Worm (Caenorhabditis elegans) whole organism, young adult: ENCODE measurements around the gene F01F1.3.

ENCODE experiments used
- B0336.3 ChIP-seq: fragments of 200-800 bp; sonication (Bioruptor generic); IDR thresholded peaks from 2 replicates; pipeline ENCODE4 v1.3.6; 2022; ENCODE audit warnings: missing genetic modification characterization, missing compliant biosample characterization
- C06A6.2 ChIP-seq: fragments of 200-800 bp; sonication (Bioruptor generic); conservative IDR thresholded peaks from 2 replicates; pipeline ENCODE4 v1.3.6; 2022; ENCODE audit warnings: missing genetic modification characterization, missing compliant biosample characterization
- F10E7.11 ChIP-seq: sonication (generic microtip); optimal IDR thresholded peaks from 2 replicates; lab custom pipeline; 2017; ENCODE audit warnings: mild to moderate bottlenecking, missing genetic modification characterization, moderate library complexity, missing compliant biosample characterization
- F57A8.1 ChIP-seq: fragments of 200-800 bp; sonication (Bioruptor generic); optimal IDR thresholded peaks from 2 replicates; lab custom pipeline; 2018; ENCODE audit warnings: mild to moderate bottlenecking, missing genetic modification characterization, moderate library complexity, missing compliant biosample characterization
- F57C9.4 ChIP-seq: sonication (generic microtip); optimal IDR thresholded peaks from 2 replicates; lab custom pipeline; 2017; ENCODE audit warnings: mild to moderate bottlenecking, missing genetic modification characterization, missing compliant biosample characterization
- K11D2.4 ChIP-seq: fragments of 200-800 bp; sonication (Bioruptor generic); IDR thresholded peaks from 2 replicates; pipeline ENCODE4 v1.3.6; 2022; ENCODE audit warnings: missing genetic modification reagents, missing genetic modification characterization, missing compliant biosample characterization
- T07F8.4 ChIP-seq: sonication (generic microtip); optimal IDR thresholded peaks from 2 replicates; lab custom pipeline; 2016; ENCODE audit warnings: mild to moderate bottlenecking, missing genetic modification characterization, moderate library complexity, missing compliant biosample characterization
- Y53F4B.3 ChIP-seq: fragments of 200-800 bp; sonication (Bioruptor generic); IDR thresholded peaks from 2 replicates; pipeline ENCODE4 v1.3.6; 2022; ENCODE audit warnings: missing genetic modification reagents, missing genetic modification characterization, missing compliant biosample characterization
- Y67H2A.10 ChIP-seq: fragments of 200-800 bp; sonication (Bioruptor generic); conservative IDR thresholded peaks from 2 replicates; pipeline ENCODE4 v1.3.6; 2022; ENCODE audit warnings: missing genetic modification reagents, missing genetic modification characterization, missing compliant biosample characterization
- aptf-2 ChIP-seq: fragments of 200-800 bp; sonication (Bioruptor generic); conservative IDR thresholded peaks from 2 replicates; pipeline ENCODE4 v1.3.6; 2022; ENCODE audit warnings: missing genetic modification reagents, missing genetic modification characterization, missing compliant biosample characterization
- aptf-3 ChIP-seq: fragments of 200-800 bp; sonication (Bioruptor generic); IDR thresholded peaks from 2 replicates; pipeline ENCODE4 v1.3.6; 2022; ENCODE audit warnings: missing genetic modification characterization, missing compliant biosample characterization
- attf-3 ChIP-seq: fragments of 200-800 bp; sonication (Bioruptor generic); conservative IDR thresholded peaks from 2 replicates; pipeline ENCODE4 v1.3.6; 2022; ENCODE audit warnings: missing genetic modification reagents, missing genetic modification characterization, missing compliant biosample characterization
- bed-2 ChIP-seq: fragments of 200-800 bp; sonication (Bioruptor generic); IDR thresholded peaks from 2 replicates; pipeline ENCODE4 v1.3.6; 2022; ENCODE audit warnings: missing genetic modification reagents, missing genetic modification characterization, missing compliant biosample characterization
- cebp-1 ChIP-seq, 2 experiments: fragments of 200-800 bp in 1 of 2; sonication (Bioruptor generic) in 1 of 2; sonication (generic microtip) in 1 of 2; IDR thresholded peaks in 1 of 2; optimal IDR thresholded peaks in 1 of 2; 2 replicates each; pipeline versions ENCODE4 v1.3.6 to Lab custom; 2017 to 2022; ENCODE audit warnings: missing compliant biosample characterization in 2 of 2, missing genetic modification characterization in 2 of 2, mild to moderate bottlenecking in 1 of 2, missing genetic modification reagents in 1 of 2, moderate library complexity in 1 of 2
- ceh-58 ChIP-seq: fragments of 200-800 bp; sonication (Bioruptor generic); IDR thresholded peaks from 2 replicates; pipeline ENCODE4 v1.3.6; 2022; ENCODE audit warnings: missing genetic modification characterization, missing compliant biosample characterization
- dpl-1 ChIP-seq: fragments of 150-350 bp; optimal IDR thresholded peaks from 2 replicates; lab custom pipeline; 2014; ENCODE audit warnings: missing biosample characterization, missing genetic modification reagents, missing genetic modification characterization
- him-1 ChIP-seq: sonication (generic microtip); optimal IDR thresholded peaks from 2 replicates; lab custom pipeline; 2016; ENCODE audit warnings: missing genotype, missing genetic modification reagents, missing genetic modification characterization, missing compliant biosample characterization
- hmg-1.2 ChIP-seq: fragments of 200-800 bp; sonication (Bioruptor generic); IDR thresholded peaks from 2 replicates; pipeline ENCODE4 v1.3.6; 2022; ENCODE audit warnings: missing genetic modification reagents, missing genetic modification characterization, missing compliant biosample characterization
- let-607 ChIP-seq, 2 experiments: fragments of 200-800 bp in 1 of 2; sonication (Bioruptor generic) in 1 of 2; sonication (generic microtip) in 1 of 2; optimal IDR thresholded peaks; 2 replicates each; lab custom pipeline; 2016 to 2018; ENCODE audit warnings: mild to moderate bottlenecking in 2 of 2, missing compliant biosample characterization in 2 of 2, missing genetic modification characterization in 2 of 2, moderate library complexity in 2 of 2, missing genotype in 1 of 2
- lin-26 ChIP-seq: fragments of 200-800 bp; sonication (Bioruptor generic); IDR thresholded peaks from 2 replicates; pipeline ENCODE4 v1.3.6; 2022; ENCODE audit warnings: missing genetic modification reagents, missing genetic modification characterization, missing compliant biosample characterization
- lin-40 ChIP-seq: sonication (generic microtip); optimal IDR thresholded peaks from 2 replicates; lab custom pipeline; 2016; ENCODE audit warnings: missing genetic modification characterization, mild to moderate bottlenecking, missing compliant biosample characterization, missing genotype, missing genetic modification reagents
- lin-54 ChIP-seq: fragments of 200-800 bp; sonication (Bioruptor generic); optimal IDR thresholded peaks from 2 replicates; lab custom pipeline; 2018; ENCODE audit warnings: mild to moderate bottlenecking, missing genetic modification characterization, missing compliant biosample characterization
- madf-10 ChIP-seq: sonication (generic microtip); optimal IDR thresholded peaks from 2 replicates; lab custom pipeline; 2016; ENCODE audit warnings: mild to moderate bottlenecking, missing genetic modification characterization, missing compliant biosample characterization
- madf-3 ChIP-seq: fragments of 200-800 bp; sonication (Bioruptor generic); IDR thresholded peaks from 2 replicates; pipeline ENCODE4 v1.3.6; 2022; ENCODE audit warnings: missing genetic modification reagents, missing genetic modification characterization, missing compliant biosample characterization
- madf-8 ChIP-seq: fragments of 200-800 bp; sonication (Bioruptor generic); conservative IDR thresholded peaks from 2 replicates; pipeline ENCODE4 v1.3.6; 2022; ENCODE audit warnings: missing genetic modification reagents, missing genetic modification characterization, missing compliant biosample characterization
- mcd-1 ChIP-seq: fragments of 200-800 bp; sonication (Bioruptor generic); IDR thresholded peaks from 2 replicates; pipeline ENCODE4 v1.3.6; 2022; ENCODE audit warnings: missing genetic modification reagents, missing genetic modification characterization, missing compliant biosample characterization
- nhr-27 ChIP-seq: fragments of 200-800 bp; sonication (Bioruptor generic); optimal IDR thresholded peaks from 2 replicates; lab custom pipeline; 2018; ENCODE audit warnings: mild to moderate bottlenecking, missing genetic modification characterization, moderate library complexity, missing compliant biosample characterization
- nhr-80 ChIP-seq: sonication (generic microtip); optimal IDR thresholded peaks from 2 replicates; lab custom pipeline; 2016; ENCODE audit warnings: missing genetic modification characterization, missing compliant biosample characterization
- pbrm-1 ChIP-seq: fragments of 200-800 bp; sonication (Bioruptor generic); IDR thresholded peaks from 2 replicates; pipeline ENCODE4 v1.3.6; 2022; ENCODE audit warnings: missing genetic modification reagents, missing genetic modification characterization, missing compliant biosample characterization
- sptf-2 ChIP-seq: fragments of 200-800 bp; sonication (Bioruptor generic); optimal IDR thresholded peaks from 2 replicates; lab custom pipeline; 2018; ENCODE audit warnings: mild to moderate bottlenecking, missing genetic modification characterization, missing compliant biosample characterization
- tlf-1 ChIP-seq: fragments of 200-800 bp; sonication (Bioruptor generic); optimal IDR thresholded peaks from 2 replicates; lab custom pipeline; 2018; ENCODE audit warnings: mild to moderate bottlenecking, missing genetic modification characterization, missing compliant biosample characterization
- xnd-1 ChIP-seq: sonication (generic microtip); optimal IDR thresholded peaks from 2 replicates; lab custom pipeline; 2016; ENCODE audit warnings: missing genotype, missing genetic modification reagents, missing genetic modification characterization, missing compliant biosample characterization
- ztf-18 ChIP-seq: sonication (generic microtip); optimal IDR thresholded peaks from 2 replicates; lab custom pipeline; 2016; ENCODE audit warnings: missing genotype, mild to moderate bottlenecking, missing genetic modification characterization, missing compliant biosample characterization
- ztf-25 ChIP-seq: fragments of 200-800 bp; sonication (Bioruptor generic); IDR thresholded peaks from 2 replicates; pipeline ENCODE4 v1.3.6; 2022; ENCODE audit warnings: missing genetic modification reagents, missing genetic modification characterization, missing compliant biosample characterization
- ztf-28 ChIP-seq: fragments of 200-800 bp; sonication (Bioruptor generic); IDR thresholded peaks from 2 replicates; pipeline ENCODE4 v1.3.6; 2022; ENCODE audit warnings: missing genetic modification reagents, missing genetic modification characterization, missing compliant biosample characterization

Gene F01F1.3

ce11 chrIII:5871760-5872159 lies at the start of gene F01F1.3, which contains the start of gene F01F1.11 (continued):
- TF ChIP-seq cebp-1 (GFP tag; IDR thresholded peaks at IDR 0.05; lab: Robert Waterston, UW) (no peak), cebp-1 (tag; optimal IDR thresholded peaks at IDR 0.05; lab: Kevin White, UChicago) (peak; percentile 37), him-1 (tag; lab: Kevin White, UChicago) (peak; percentile 31), F57A8.1 (GFP tag; lab: Kevin White, UChicago) (no peak), F57C9.4 (tag; lab: Kevin White, UChicago) (no peak), attf-3 (GFP tag; lab: Robert Waterston, UW) (peak; percentile 69), B0336.3 (GFP tag; lab: Robert Waterston, UW) (0 out of 2 replicates have a peak, but pooled peaks have one; percentile 15), bed-2 (peak; percentile 77; the same call in 1 of the 2 replicates), lin-54 (GFP tag; lab: Kevin White, UChicago) (peak; percentile 94), nhr-80 (tag; lab: Kevin White, UChicago) (no peak), Y67H2A.10 (no peak), mcd-1 (GFP tag; lab: Robert Waterston, UW) (peak; percentile 77), sptf-2 (no peak), let-607 (tag; optimal IDR thresholded peaks at IDR 0.05; lab: Kevin White, UChicago) (peak in 1 of 2 experiments; percentile 57), hmg-1.2 (GFP tag; lab: Robert Waterston, UW) (peak; percentile 14; the same call in 1 of the 2 replicates), K11D2.4 (peak; percentile 57), ztf-18 (peak; percentile 10), lin-40 (peak; percentile 59), pbrm-1 (GFP tag; lab: Robert Waterston, UW) (peak; percentile 57; the same call in 1 of the 2 replicates), T07F8.4 (no peak)

- TF ChIP-seq xnd-1 (tag; lab: Kevin White, UChicago) (no peak), Y53F4B.3 (GFP tag; lab: Robert Waterston, UW) (no peak), B0336.3 (GFP tag; lab: Robert Waterston, UW) (no peak)
Observed at ce11 chrIII:5822816-5823215, 48.9 kb upstream of the F01F1.3 start.

ce11 chrIII:5823617-5824016 lies 48.1 kb upstream of the F01F1.3 start, which contains the start of gene R12B2.8:
R12B2.8 (plus strand) TSS chrIII:5823917.
- TF ChIP-seq dpl-1 (GFP tag; lab: Kevin White, UChicago) (no peak), B0336.3 (GFP tag; lab: Robert Waterston, UW) (no peak), nhr-27 (no peak), madf-8 (no peak), madf-10 (no peak), aptf-3 (GFP tag; lab: Robert Waterston, UW) (no peak), ztf-25 (GFP tag; lab: Robert Waterston, UW) (no peak), ceh-58 (GFP tag; lab: Robert Waterston, UW) (no peak), aptf-2 (no peak), lin-26 (GFP tag; lab: Robert Waterston, UW) (no peak), ztf-28 (no peak), madf-3 (no peak), F10E7.11 (tag; lab: Kevin White, UChicago) (no peak), C06A6.2 (GFP tag; lab: Robert Waterston, UW) (no peak), tlf-1 (no peak)
